Fruit fly (Drosophila melanogaster): ENCODE results near the gene mdy.

Gene mdy

DNA sequence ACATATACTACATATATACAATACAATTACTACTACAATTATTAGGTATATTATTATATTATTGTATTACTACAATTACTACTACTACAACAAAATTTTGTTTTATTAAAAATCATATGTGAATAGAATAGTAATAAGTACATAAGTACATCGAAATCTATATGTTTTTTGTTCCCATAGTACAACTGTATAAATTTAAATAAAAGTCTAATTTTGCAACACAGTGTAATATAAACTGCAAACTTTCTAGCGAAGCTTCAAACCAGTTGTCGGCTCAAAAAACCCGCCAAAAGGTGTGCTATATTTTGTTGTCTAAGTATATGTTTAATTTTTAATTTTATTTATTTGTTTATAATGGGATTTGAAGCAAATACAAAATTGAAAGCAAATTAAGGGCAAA lies 43.1 kb downstream of the mdy start (continued):
- TF ChIP-seq HHEX (GFP tag; optimal IDR thresholded peaks at IDR 0.05) (no peak), CG18619 (GFP tag; optimal IDR thresholded peaks at IDR 0.05) (no peak), CkIIα-i1 (GFP tag; IDR thresholded peaks at IDR 0.05) (no peak), CG4707 (GFP tag; optimal IDR thresholded peaks at IDR 0.05) (no peak), br (optimal IDR thresholded peaks at IDR 0.05) (no peak), B-H1 (GFP tag; IDR thresholded peaks at IDR 0.05) (no peak), Rfx (GFP tag; IDR thresholded peaks at IDR 0.05) (0 out of 2 replicates have a peak, but pooled peaks have one; percentile 41), peb (GFP tag; IDR thresholded peaks at IDR 0.05) (no peak), Adf1 (GFP tag; IDR thresholded peaks at IDR 0.05) (no peak), chn (GFP tag; optimal IDR thresholded peaks at IDR 0.05) (no peak), exex (tag; optimal IDR thresholded peaks at IDR 0.05) (no peak), CG14965 (GFP tag; optimal IDR thresholded peaks at IDR 0.05; ENCODE audit: borderline replicate concordance) (no peak), CG31441 (GFP tag; IDR thresholded peaks at IDR 0.05) (0 out of 2 replicates have a peak, but pooled peaks have one; percentile 26), row (GFP tag; IDR thresholded peaks at IDR 0.05) (peak; percentile 51; the same call in 2 of the 3 replicates), CG12391 (tag; optimal IDR thresholded peaks at IDR 0.05) (peak; percentile 37), odd (GFP tag; optimal IDR thresholded peaks at IDR 0.05) (no peak), CG17612 (GFP tag; IDR thresholded peaks at IDR 0.05) (no peak), CG2712 (tag; optimal IDR thresholded peaks at IDR 0.05) (peak; percentile 50), zf30C (GFP tag; optimal IDR thresholded peaks at IDR 0.05) (no peak), Atf-2 (GFP tag; optimal IDR thresholded peaks at IDR 0.05) (no peak), CTCF (GFP tag; optimal IDR thresholded peaks at IDR 0.05) (peak; percentile 20), unc-4 (GFP tag; IDR thresholded peaks at IDR 0.05; ENCODE audit: partially characterized antibody) (no peak), gem (tag; optimal IDR thresholded peaks at IDR 0.05) (peak; percentile 73), CG17359 (tag; optimal IDR thresholded peaks at IDR 0.05) (no peak), bbx (GFP tag; IDR thresholded peaks at IDR 0.05; ENCODE audit: partially characterized antibody) (no peak), Ets65A (GFP tag) (peak; percentile 38), bab2 (GFP tag; optimal IDR thresholded peaks at IDR 0.05) (no peak), zfh2 (GFP tag; optimal IDR thresholded peaks at IDR 0.05) (no peak), Eip74EF (GFP tag; optimal IDR thresholded peaks at IDR 0.05) (peak in 1 of 2 experiments; percentile 33), Sox102F (GFP tag; optimal IDR thresholded peaks at IDR 0.05) (peak; percentile 4), Doc2 (GFP tag; IDR thresholded peaks at IDR 0.05) (no peak), CG13123 (GFP tag; optimal IDR thresholded peaks at IDR 0.05) (no peak), CG7786 (GFP tag; optimal IDR thresholded peaks at IDR 0.05) (no peak), Dbx (GFP tag; IDR thresholded peaks at IDR 0.05) (no peak), GATAe (GFP tag; conservative IDR thresholded peaks at IDR 0.05) (no peak), CG4820 (GFP tag; optimal IDR thresholded peaks at IDR 0.05) (no peak), ac (GFP tag; optimal IDR thresholded peaks at IDR 0.05) (no peak), D19A (tag; optimal IDR thresholded peaks at IDR 0.05) (peak; percentile 25), CG12942 (GFP tag; optimal IDR thresholded peaks at IDR 0.05) (no peak), CG2678 (tag; optimal IDR thresholded peaks at IDR 0.05) (peak; percentile 19), al (GFP tag; IDR thresholded peaks at IDR 0.05) (no peak), yki (optimal IDR thresholded peaks at IDR 0.05) (no peak), sug (tag; optimal IDR thresholded peaks at IDR 0.05) (no peak), CG9797 (GFP tag; optimal IDR thresholded peaks at IDR 0.05) (no peak), HLH4C (GFP tag; IDR thresholded peaks at IDR 0.05; ENCODE audit: partially characterized antibody) (no peak), Chrac-16 (GFP tag; optimal IDR thresholded peaks at IDR 0.05) (no peak), pum (GFP tag; optimal IDR thresholded peaks at IDR 0.05) (no peak), grau (tag; optimal IDR thresholded peaks at IDR 0.05) (peak; percentile 34), CG15269 (tag; optimal IDR thresholded peaks at IDR 0.05) (peak; percentile 9), sqz (GFP tag; optimal IDR thresholded peaks at IDR 0.05) (no peak), sim (GFP tag; IDR thresholded peaks at IDR 0.05) (no peak), Deaf1 (tag; optimal IDR thresholded peaks at IDR 0.05) (no peak), CG11504 (tag; optimal IDR thresholded peaks at IDR 0.05) (peak; percentile 45)
